Fruit fly (Drosophila melanogaster) whole organism, wandering third instar larva: ENCODE data around the gene Oatp33Ea.

Experiments used
- CG9705 ChIP-seq: fragments of 200-800 bp; sonication (Bioruptor generic); optimal IDR thresholded peaks from 2 replicates; lab custom pipeline; 2018; ENCODE audit warnings: missing biosample characterization, mild to moderate bottlenecking, missing genetic modification characterization
- h ChIP-seq: fragments of 200-800 bp; sonication (Bioruptor generic); optimal IDR thresholded peaks from 3 replicates; lab custom pipeline; 2016; ENCODE audit warnings: missing biosample characterization, mild to moderate bottlenecking, missing genetic modification characterization
- pan ChIP-seq: fragments of >200 bp; optimal IDR thresholded peaks from 2 replicates; lab custom pipeline; 2017

DNA sequence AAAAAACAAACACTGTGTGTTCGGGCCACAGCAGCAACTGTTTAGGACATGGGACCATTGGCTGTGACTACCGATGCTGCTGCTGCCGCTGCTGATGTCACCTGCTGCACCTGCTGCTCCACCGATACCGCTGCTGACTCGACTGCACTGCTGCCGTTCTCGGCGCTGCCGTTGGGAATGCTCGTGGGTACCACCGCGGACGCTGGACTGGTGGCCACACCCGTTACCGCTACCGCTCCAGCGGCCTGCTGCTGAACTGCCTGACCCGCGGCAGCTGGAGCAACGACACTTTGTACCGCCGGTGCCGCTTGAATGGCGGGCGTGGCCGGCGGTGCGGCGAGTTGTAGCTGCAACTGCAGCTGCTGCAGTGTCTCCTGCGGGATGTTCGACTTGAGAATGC is 12.0 kb upstream of the Oatp33Ea start:
- no peak for TF ChIP-seq h
- TF ChIP-seq pan (lab: Kevin White, UChicago): no peak
- TF ChIP-seq CG9705 (GFP tag; lab: Kevin White, UChicago): no peak
